Fruit fly (Drosophila melanogaster): Measurements from ENCODE around the gene CG12692.

DNA sequence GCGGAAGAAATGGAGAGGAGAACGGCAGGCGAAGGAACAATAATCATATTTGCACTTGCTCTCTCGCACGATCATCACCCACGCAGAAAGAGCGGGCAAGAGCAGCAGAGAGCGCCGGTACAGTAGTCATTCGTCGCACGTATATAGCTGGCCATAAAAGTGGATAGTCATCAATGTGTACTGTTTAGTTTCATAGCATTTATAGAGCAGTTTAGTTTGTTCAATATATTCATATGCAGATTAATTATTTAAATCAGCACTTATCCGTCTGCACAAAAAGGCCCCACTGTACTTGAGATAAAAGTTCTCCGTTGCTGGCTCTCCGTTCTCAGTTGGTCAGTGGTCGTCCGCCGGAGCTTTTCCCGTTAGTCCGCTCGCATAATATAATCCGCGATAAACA is 22.6 kb upstream of the CG12692 start:
- TF ChIP-seq insv (optimal IDR thresholded peaks at IDR 0.05), result no peak
- TF ChIP-seq Myc (optimal IDR thresholded peaks at IDR 0.05), result no peak

Measured in Kc167 (cell line).